Fruit fly (Drosophila melanogaster): Measurements from ENCODE around the gene Prps.

Prps gene

DNA sequence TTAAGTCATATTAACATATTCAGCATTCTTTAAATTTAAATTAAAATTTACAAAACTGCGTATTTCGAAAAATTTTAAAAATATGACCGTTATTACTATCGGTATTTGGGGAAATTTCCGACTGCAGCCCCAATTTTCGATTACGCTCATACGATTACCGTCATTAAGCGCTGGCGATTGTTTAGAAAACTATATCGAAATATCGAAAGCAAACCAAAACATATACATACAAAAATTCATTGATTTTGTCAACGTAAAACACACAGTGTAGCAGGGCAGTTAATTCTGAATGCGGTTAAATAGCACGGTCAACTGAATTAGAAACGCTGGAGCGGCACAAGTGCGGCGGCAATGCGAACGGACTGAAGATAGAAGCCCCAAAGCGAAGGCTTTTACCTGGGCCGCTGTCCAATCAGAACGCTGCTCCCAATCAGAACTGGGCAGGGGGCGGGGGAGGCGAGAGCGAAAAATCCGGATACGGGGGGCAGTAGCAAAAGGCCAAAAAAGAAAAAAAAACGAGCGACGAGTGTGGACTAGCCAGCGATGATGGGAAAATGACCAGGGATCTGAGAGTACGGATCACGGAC, 7.8 kb upstream of the Prps start, which contains the start of gene CG16711 (continued):
- peak; percentile 79 for TF ChIP-seq crol (GFP tag; IDR thresholded peaks at IDR 0.05)
- no peak for TF ChIP-seq Mrtf (GFP tag; IDR thresholded peaks at IDR 0.05)
- TF ChIP-seq Sry-β (GFP tag; optimal IDR thresholded peaks at IDR 0.05): no peak
- TF ChIP-seq ato (GFP tag; IDR thresholded peaks at IDR 0.05; ENCODE audit: partially characterized antibody): peak; percentile 93
- TF ChIP-seq Taf1 (GFP tag; IDR thresholded peaks at IDR 0.05): no peak
- no peak for TF ChIP-seq Pdp1 (GFP tag; optimal IDR thresholded peaks at IDR 0.05)
- TF ChIP-seq CG17568 (GFP tag; optimal IDR thresholded peaks at IDR 0.05): no peak
- TF ChIP-seq unc-4 (GFP tag; IDR thresholded peaks at IDR 0.05; ENCODE audit: partially characterized antibody): peak; percentile 96
- TF ChIP-seq Camta (GFP tag; optimal IDR thresholded peaks at IDR 0.05): no peak
- no peak for TF ChIP-seq Gug (GFP tag; IDR thresholded peaks at IDR 0.05)
- TF ChIP-seq CG17359 (tag; optimal IDR thresholded peaks at IDR 0.05): no peak
- TF ChIP-seq CG13123 (GFP tag; optimal IDR thresholded peaks at IDR 0.05): no peak
- peak; percentile 68 for TF ChIP-seq YL-1 (GFP tag; optimal IDR thresholded peaks at IDR 0.05)
- TF ChIP-seq Antp (GFP tag; optimal IDR thresholded peaks at IDR 0.05): no peak
- peak; percentile 18 for TF ChIP-seq CG15601 (tag; optimal IDR thresholded peaks at IDR 0.05)
- no peak for TF ChIP-seq wdn (GFP tag; IDR thresholded peaks at IDR 0.05)
- no peak for TF ChIP-seq Max (GFP tag; optimal IDR thresholded peaks at IDR 0.05)
- TF ChIP-seq Hr3 (GFP tag; optimal IDR thresholded peaks at IDR 0.05): no peak
- TF ChIP-seq CG14965 (GFP tag; optimal IDR thresholded peaks at IDR 0.05; ENCODE audit: borderline replicate concordance): no peak
- TF ChIP-seq CG17612 (GFP tag; IDR thresholded peaks at IDR 0.05): no peak
- no peak for TF ChIP-seq chn (GFP tag; optimal IDR thresholded peaks at IDR 0.05)
- no peak for TF ChIP-seq jumu (GFP tag; optimal IDR thresholded peaks at IDR 0.05)
- no peak for TF ChIP-seq CG6689 (GFP tag; IDR thresholded peaks at IDR 0.05)
- TF ChIP-seq Stat92E (GFP tag; optimal IDR thresholded peaks at IDR 0.05): no peak
- no peak for TF ChIP-seq Hmx (GFP tag; optimal IDR thresholded peaks at IDR 0.05)
- no peak for TF ChIP-seq ssp (GFP tag; IDR thresholded peaks at IDR 0.05)
- TF ChIP-seq pita (GFP tag; optimal IDR thresholded peaks at IDR 0.05): no peak
- no peak for TF ChIP-seq slp2 (GFP tag; optimal IDR thresholded peaks at IDR 0.05)
- TF ChIP-seq CG13894 (tag; optimal IDR thresholded peaks at IDR 0.05): no peak
- TF ChIP-seq croc (GFP tag; conservative IDR thresholded peaks at IDR 0.05): no peak
- no peak for TF ChIP-seq CG12219 (GFP tag; optimal IDR thresholded peaks at IDR 0.05)
- TF ChIP-seq CG1647 (GFP tag; optimal IDR thresholded peaks at IDR 0.05): no peak
- no peak for TF ChIP-seq Meics (GFP tag; optimal IDR thresholded peaks at IDR 0.05)
- no peak for TF ChIP-seq so (GFP tag; IDR thresholded peaks at IDR 0.05)
- no peak for TF ChIP-seq Med (GFP tag)
- TF ChIP-seq amos (GFP tag; IDR thresholded peaks at IDR 0.05; ENCODE audit: partially characterized antibody): peak; percentile 95; the same call in 1 of the 2 replicates
- TF ChIP-seq Side (GFP tag; optimal IDR thresholded peaks at IDR 0.05): no peak
- no peak for TF ChIP-seq org-1 (GFP tag; optimal IDR thresholded peaks at IDR 0.05)
- no peak for TF ChIP-seq Ada2b (GFP tag; IDR thresholded peaks at IDR 0.05)
- no peak for TF ChIP-seq luna (GFP tag; optimal IDR thresholded peaks at IDR 0.05)
- no peak for TF ChIP-seq CG12071 (GFP tag; optimal IDR thresholded peaks at IDR 0.05)
- TF ChIP-seq Trl (optimal IDR thresholded peaks at IDR 0.05): no peak
- TF ChIP-seq Trl (GFP tag; optimal IDR thresholded peaks at IDR 0.05): no peak
- no peak for TF ChIP-seq oc (tag; optimal IDR thresholded peaks at IDR 0.05)
- no peak for TF ChIP-seq ash1 (GFP tag; optimal IDR thresholded peaks at IDR 0.05)
- TF ChIP-seq psq (GFP tag; optimal IDR thresholded peaks at IDR 0.05): no peak
- TF ChIP-seq nmo (GFP tag; optimal IDR thresholded peaks at IDR 0.05): no peak

Measured in whole organism, embryonic.